Fruit fly (Drosophila melanogaster): ENCODE results near the gene CG17075.

DNA sequence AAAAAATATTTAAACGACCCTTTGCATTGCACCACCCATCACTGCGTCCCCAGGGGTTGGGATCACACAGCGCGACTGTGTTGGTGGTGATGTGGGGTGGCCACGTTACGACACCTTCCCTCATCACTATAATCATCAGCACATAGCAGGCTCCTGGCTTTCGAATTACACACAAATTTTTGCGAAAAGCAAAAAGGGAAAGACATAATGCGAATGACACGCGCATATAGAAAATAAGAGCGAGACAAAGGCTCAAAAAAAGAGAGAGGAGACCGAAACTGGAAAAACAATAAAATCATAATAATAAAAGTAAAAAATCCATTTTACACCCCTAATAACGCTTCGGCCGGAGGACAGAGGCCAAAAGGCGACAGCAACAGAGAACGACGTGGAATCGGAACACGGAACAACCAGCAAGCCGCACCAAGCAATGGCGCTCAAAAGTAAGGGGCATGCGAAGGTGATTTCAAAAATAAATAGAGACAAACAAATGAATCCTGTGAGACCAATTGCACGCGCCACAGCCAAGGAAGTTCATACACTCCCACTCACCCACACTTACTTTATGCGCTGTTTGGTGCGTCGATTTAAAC, 47.8 kb downstream of the CG17075 start:
- TF ChIP-seq CG17385 (GFP tag; optimal IDR thresholded peaks at IDR 0.05) (no peak), CG11504 (tag; optimal IDR thresholded peaks at IDR 0.05) (no peak), zen (tag; optimal IDR thresholded peaks at IDR 0.05) (no peak), Awh (GFP tag; IDR thresholded peaks at IDR 0.05) (no peak), H15 (GFP tag; IDR thresholded peaks at IDR 0.05) (no peak), Dek (tag; optimal IDR thresholded peaks at IDR 0.05) (no peak), unpg (GFP tag; optimal IDR thresholded peaks at IDR 0.05) (no peak), HmgD (GFP tag; optimal IDR thresholded peaks at IDR 0.05) (no peak)
